Worm (Caenorhabditis elegans): ENCODE measurements around the gene K09E4.3.
A peak's percentile ranks its signal among the peaks of the same experiment; 100 is the strongest.
"Not testable (repeated sequence)": the region's sequence is repeated elsewhere in the genome, so short reads cannot be mapped to it uniquely, and the experiment has no call there.

The K09E4.3 gene

DNA sequence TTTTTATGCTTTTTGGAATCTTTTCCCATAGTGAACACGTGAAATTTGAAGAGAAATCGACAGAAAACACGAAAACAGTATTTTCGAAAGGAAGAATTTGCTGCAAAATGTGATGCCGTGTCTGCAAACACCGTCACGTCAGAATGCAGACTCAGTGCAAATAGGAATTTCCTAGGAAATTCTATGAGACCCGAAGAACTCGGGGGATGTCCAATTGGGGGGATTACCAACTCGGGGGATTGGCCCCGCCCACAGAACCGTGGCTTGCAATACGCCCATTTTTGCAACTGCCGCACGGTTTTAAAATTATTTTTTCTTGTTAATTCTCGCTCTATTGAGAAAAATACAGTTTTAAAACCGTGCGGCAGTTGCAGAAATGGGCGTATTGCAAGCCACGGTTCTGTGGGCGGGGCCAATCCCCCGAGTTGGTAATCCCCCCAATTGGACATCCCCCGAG lies 15.4 kb upstream of the K09E4.3 start, which contains the start of gene cacn-1 (continued):
- TF ChIP-seq Y56A3A.18 (GFP tag; IDR thresholded peaks at IDR 0.05), result 0 out of 2 replicates have a peak, but pooled peaks have one; percentile 46
- TF ChIP-seq hmg-1.2 (GFP tag; IDR thresholded peaks at IDR 0.05), result peak; percentile 62
- peak; percentile 79 for TF ChIP-seq dox-1 (GFP tag; IDR thresholded peaks at IDR 0.05)
- TF ChIP-seq lin-35 (GFP tag; optimal IDR thresholded peaks at IDR 0.05), result peak in 1 of 3 experiments; percentile 24
- peak; percentile 29; the same call in 1 of the 2 replicates for TF ChIP-seq Y95B8A.8 (GFP tag; IDR thresholded peaks at IDR 0.05)
- TF ChIP-seq egrh-3 (GFP tag; IDR thresholded peaks at IDR 0.05), result peak; percentile 55
- peak; percentile 58; the same call in 1 of the 2 replicates for TF ChIP-seq Y53G8AR.9 (GFP tag; conservative IDR thresholded peaks at IDR 0.05)
- TF ChIP-seq C06A6.2 (GFP tag; conservative IDR thresholded peaks at IDR 0.05), result peak; percentile 84
- 0 out of 2 replicates have a peak, but pooled peaks have one; percentile 50 for TF ChIP-seq cebp-1 (GFP tag; IDR thresholded peaks at IDR 0.05)
- peak; percentile 73 for TF ChIP-seq cebp-1 (tag; optimal IDR thresholded peaks at IDR 0.05)
- TF ChIP-seq K11D2.4 (GFP tag; IDR thresholded peaks at IDR 0.05), result peak; percentile 67
- TF ChIP-seq snpc-4 (GFP tag; optimal IDR thresholded peaks at IDR 0.05), result not testable (repeated sequence)
- TF ChIP-seq snpc-4 (tag; optimal IDR thresholded peaks at IDR 0.05), result peak in 2 of 4 experiments; percentile 35 to 41
- 0 out of 2 replicates have a peak, but pooled peaks have one; percentile 21 for TF ChIP-seq hsf-1 (GFP tag; IDR thresholded peaks at IDR 0.05)
- peak; percentile 10 for TF ChIP-seq F49E8.2 (tag; optimal IDR thresholded peaks at IDR 0.05; ENCODE audit: insufficient read depth)
- TF ChIP-seq D2030.7 (GFP tag; IDR thresholded peaks at IDR 0.05), result peak; percentile 47; the same call in 1 of the 2 replicates

DNA sequence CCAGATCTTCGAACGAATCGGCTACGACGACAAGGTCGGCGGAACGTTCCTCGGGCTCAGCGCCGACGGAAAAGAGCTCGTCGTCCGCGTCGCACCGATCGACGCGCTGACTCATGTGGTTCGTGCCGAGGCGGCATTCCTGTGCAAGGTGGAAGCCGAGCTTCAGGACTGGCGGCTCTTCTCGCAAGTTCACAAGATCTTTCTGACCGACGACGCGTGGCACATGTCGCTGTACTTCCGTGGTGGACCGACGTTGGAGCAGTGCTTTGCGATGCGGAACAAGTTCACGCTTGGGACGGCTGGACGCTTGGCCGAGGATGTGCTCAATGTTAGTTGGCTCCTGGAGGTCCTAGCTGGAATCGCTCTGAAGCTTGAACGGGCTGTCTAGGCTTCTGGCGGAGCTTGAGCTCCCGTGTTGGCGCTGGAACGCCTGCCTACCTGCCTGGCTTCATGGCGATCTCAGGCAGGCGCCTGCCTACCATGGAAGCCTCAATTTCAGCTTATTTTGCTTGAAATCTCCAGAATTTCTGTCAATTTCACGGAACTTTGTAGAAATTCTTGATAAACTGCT lies 12.2 kb upstream of the K09E4.3 start:
- peak; percentile 73 for TF ChIP-seq zfh-2 (GFP tag; conservative IDR thresholded peaks at IDR 0.05)
- peak; percentile 55; the same call in 1 of the 2 replicates for TF ChIP-seq egrh-3 (GFP tag; IDR thresholded peaks at IDR 0.05)
- TF ChIP-seq dox-1 (GFP tag; IDR thresholded peaks at IDR 0.05), result 0 out of 2 replicates have a peak, but pooled peaks have one; percentile 7
- TF ChIP-seq Y56A3A.18 (GFP tag; IDR thresholded peaks at IDR 0.05), result no peak

DNA sequence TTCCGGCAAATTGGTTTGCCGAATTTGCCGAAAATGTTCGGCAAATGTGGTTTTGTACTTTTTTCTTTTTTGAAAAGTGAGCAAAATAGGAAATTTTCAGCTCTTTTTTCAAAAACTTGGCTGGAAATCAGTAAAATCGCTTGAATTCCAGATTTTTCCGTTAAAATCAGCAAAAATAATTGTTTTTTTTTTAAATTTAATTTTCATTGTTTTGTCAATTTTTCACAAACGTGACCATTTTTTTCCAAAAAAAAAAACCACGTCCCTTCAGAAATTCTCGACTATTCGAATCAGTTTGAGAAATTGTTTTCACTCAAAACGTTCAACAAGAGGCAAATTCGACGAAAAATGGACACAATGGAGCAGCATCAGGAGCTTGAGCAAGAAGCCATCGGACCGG lies 10.8 kb upstream of the K09E4.3 start, which contains the start of gene K09E4.1:
TSS of gene K09E4.1 (plus strand) at position 301 of the 400 bp plus-strand sequence.
- TF ChIP-seq aptf-2 (GFP tag; conservative IDR thresholded peaks at IDR 0.05), result no peak
- TF ChIP-seq mxl-1 (tag; optimal IDR thresholded peaks at IDR 0.05), result no peak
- TF ChIP-seq snpc-1.1 (tag; optimal IDR thresholded peaks at IDR 0.05; ENCODE audit: insufficient read depth), result no peak
- no peak for TF ChIP-seq aptf-3 (GFP tag; IDR thresholded peaks at IDR 0.05)
- TF ChIP-seq sea-2 (GFP tag; IDR thresholded peaks at IDR 0.05), result no peak
- no peak for TF ChIP-seq hmg-20 (GFP tag; IDR thresholded peaks at IDR 0.05)
- TF ChIP-seq ztf-25 (GFP tag; IDR thresholded peaks at IDR 0.05), result no peak
- TF ChIP-seq madf-10 (tag; optimal IDR thresholded peaks at IDR 0.05), result no peak
- no peak for TF ChIP-seq unc-130 (GFP tag; optimal IDR thresholded peaks at IDR 0.05)

ce11 chrII:14136302-14136701 lies 9.6 kb upstream of the K09E4.3 start:
- TF ChIP-seq zfh-2 (GFP tag; conservative IDR thresholded peaks at IDR 0.05), result peak; percentile 68
- TF ChIP-seq ztf-28 (GFP tag; IDR thresholded peaks at IDR 0.05), result no peak
- TF ChIP-seq F33H1.4 (GFP tag; IDR thresholded peaks at IDR 0.05), result no peak
- peak; percentile 24; the same call in 1 of the 2 replicates for TF ChIP-seq egrh-3 (GFP tag; IDR thresholded peaks at IDR 0.05)

ce11 chrII:14132733-14133132 lies 6.0 kb upstream of the K09E4.3 start, which contains the start of gene algn-3:
Gene algn-3, minus strand, starts transcription at chrII:14132833.
- TF ChIP-seq bed-2 (GFP tag; IDR thresholded peaks at IDR 0.05), result no peak
- no peak for TF ChIP-seq attf-3 (GFP tag; conservative IDR thresholded peaks at IDR 0.05)
- no peak for TF ChIP-seq ets-4 (GFP tag; optimal IDR thresholded peaks at IDR 0.05)
- TF ChIP-seq die-1 (tag; optimal IDR thresholded peaks at IDR 0.05), result no peak
- no peak for TF ChIP-seq hlh-26 (GFP tag; conservative IDR thresholded peaks at IDR 0.05)
- no peak for TF ChIP-seq nhr-90 (tag; optimal IDR thresholded peaks at IDR 0.05)
- no peak for TF ChIP-seq athp-1 (tag; optimal IDR thresholded peaks at IDR 0.05)
- TF ChIP-seq lsy-27 (tag; optimal IDR thresholded peaks at IDR 0.05; ENCODE audit: borderline replicate concordance, insufficient read depth), result no peak
- no peak for TF ChIP-seq dpl-1 (GFP tag; optimal IDR thresholded peaks at IDR 0.05)
- no peak for TF ChIP-seq somi-1 (GFP tag; optimal IDR thresholded peaks at IDR 0.05)
